Fruit fly (Drosophila melanogaster) whole organism, embryonic: ENCODE results near the gene GramD1B.

Experiments
- Atf6 ChIP-seq: fragments of 200-800 bp; sonication (Bioruptor generic); IDR thresholded peaks from 2 replicates; pipeline ENCODE4 v1.3.6; 2022; ENCODE audit warnings: missing biosample characterization, missing genetic modification characterization
- CG12236 ChIP-seq: fragments of 200-800 bp; sonication (Bioruptor generic); optimal IDR thresholded peaks from 2 replicates; lab custom pipeline; 2016; ENCODE audit warnings: missing biosample characterization, missing genetic modification characterization
- CG1233 ChIP-seq: fragments of 200-800 bp; sonication (Bioruptor generic); optimal IDR thresholded peaks from 4 replicates; lab custom pipeline; 2018; ENCODE audit warnings: missing biosample characterization, mild to moderate bottlenecking, missing genetic modification characterization
- CG12942 ChIP-seq: fragments of 200-800 bp; sonication (Bioruptor generic); optimal IDR thresholded peaks from 3 replicates; lab custom pipeline; 2016; ENCODE audit warnings: missing biosample characterization, missing genetic modification characterization
- CG14441 ChIP-seq: fragments of 200-800 bp; sonication (Bioruptor generic); IDR thresholded peaks from 2 replicates; pipeline ENCODE4 v1.3.6; 2022; ENCODE audit warnings: missing biosample characterization, missing genetic modification characterization
- CG17186 ChIP-seq: fragments of 200-800 bp; sonication (Bioruptor generic); optimal IDR thresholded peaks from 3 replicates; lab custom pipeline; 2017; ENCODE audit warnings: missing biosample characterization, missing genetic modification reagents, missing genetic modification characterization
- CG17612 ChIP-seq: fragments of 200-800 bp; sonication (Bioruptor generic); IDR thresholded peaks from 2 replicates; pipeline ENCODE4 v1.3.6; 2022; ENCODE audit warnings: missing biosample characterization, missing genetic modification characterization
- CG17802 ChIP-seq: fragments of 200-800 bp; sonication (Bioruptor generic); optimal IDR thresholded peaks from 2 replicates; lab custom pipeline; 2018; ENCODE audit warnings: missing biosample characterization, mild to moderate bottlenecking, missing genetic modification characterization, moderate library complexity
- CG18476 ChIP-seq: fragments of 200-800 bp; sonication (Bioruptor generic); optimal IDR thresholded peaks from 2 replicates; lab custom pipeline; 2016; ENCODE audit warnings: missing biosample characterization, mild to moderate bottlenecking, missing genetic modification characterization
- CG33213 ChIP-seq: fragments of 200-800 bp; sonication (Bioruptor generic); optimal IDR thresholded peaks from 3 replicates; lab custom pipeline; 2016; ENCODE audit warnings: missing biosample characterization, missing genetic modification characterization
- CG4617 ChIP-seq: fragments of 200-800 bp; sonication (Bioruptor generic); optimal IDR thresholded peaks from 3 replicates; lab custom pipeline; 2016; ENCODE audit warnings: missing biosample characterization, missing genetic modification characterization, borderline replicate concordance
- CG7745 ChIP-seq: fragments of 200-800 bp; sonication (Bioruptor generic); optimal IDR thresholded peaks from 2 replicates; lab custom pipeline; 2018; ENCODE audit warnings: missing biosample characterization, mild to moderate bottlenecking, missing genetic modification characterization, moderate library complexity
- CG7987 ChIP-seq: fragments of 200-800 bp; sonication (Bioruptor generic); optimal IDR thresholded peaks from 2 replicates; lab custom pipeline; 2018; ENCODE audit warnings: missing biosample characterization, mild to moderate bottlenecking, missing genetic modification characterization, moderate library complexity
- CG8388 ChIP-seq: fragments of 200-800 bp; sonication (Bioruptor generic); optimal IDR thresholded peaks from 2 replicates; lab custom pipeline; 2019; ENCODE audit warnings: missing biosample characterization, mild to moderate bottlenecking, missing genetic modification characterization, moderate library complexity
- CkIIα-i1 ChIP-seq: fragments of 200-800 bp; sonication (Bioruptor generic); IDR thresholded peaks from 2 replicates; pipeline ENCODE4 v1.3.6; 2022; ENCODE audit warnings: missing biosample characterization, missing genetic modification characterization
- Dref ChIP-seq: fragments of 200-800 bp; sonication (Bioruptor generic); IDR thresholded peaks from 2 replicates; pipeline ENCODE4 v1.3.6; 2022; ENCODE audit warnings: missing biosample characterization, missing genetic modification characterization
- HLHmδ ChIP-seq: fragments of 200-800 bp; sonication (Bioruptor generic); optimal IDR thresholded peaks from 2 replicates; lab custom pipeline; 2018; ENCODE audit warnings: missing biosample characterization, mild to moderate bottlenecking, missing genetic modification characterization, moderate library complexity
- Hr78 ChIP-seq, 2 experiments: fragments of 200-800 bp in 1 of 2; fragments of >200 bp in 1 of 2; sonication (Bioruptor generic) in 1 of 2; optimal IDR thresholded peaks; 2 replicates each; lab custom pipeline; 2017 to 2019; ENCODE audit warnings: missing biosample characterization in 2 of 2, missing genetic modification characterization in 2 of 2, mild to moderate bottlenecking in 1 of 2, moderate library complexity in 1 of 2
- Nf-YB ChIP-seq: fragments of 200-800 bp; sonication (Bioruptor generic); optimal IDR thresholded peaks from 3 replicates; lab custom pipeline; 2019; ENCODE audit warnings: missing biosample characterization, mild to moderate bottlenecking, missing genetic modification characterization, moderate library complexity
- PHDP ChIP-seq: fragments of 200-800 bp; sonication (Bioruptor generic); optimal IDR thresholded peaks from 3 replicates; lab custom pipeline; 2018; ENCODE audit warnings: missing biosample characterization, mild to moderate bottlenecking, missing genetic modification characterization, moderate library complexity
- Poxn ChIP-seq: fragments of 200-800 bp; sonication (Bioruptor generic); IDR thresholded peaks from 2 replicates; pipeline ENCODE4 v1.3.6; 2022; ENCODE audit warnings: missing biosample characterization, missing genetic modification characterization
- Sin3A ChIP-seq: fragments of >200 bp; optimal IDR thresholded peaks from 2 replicates; lab custom pipeline; 2018
- Sox100B ChIP-seq: fragments of 200-800 bp; sonication (Bioruptor generic); optimal IDR thresholded peaks from 3 replicates; lab custom pipeline; 2018; ENCODE audit warnings: missing biosample characterization, mild to moderate bottlenecking, missing genetic modification characterization
- Sry-β ChIP-seq: fragments of 200-800 bp; sonication (Bioruptor generic); optimal IDR thresholded peaks from 2 replicates; lab custom pipeline; 2018; ENCODE audit warnings: missing biosample characterization, mild to moderate bottlenecking, missing genetic modification characterization, moderate library complexity
- Stat92E ChIP-seq, 3 experiments: fragments of >200 bp in 2 of 3; fragments of 200-800 bp in 1 of 3; sonication (Bioruptor generic) in 1 of 3; optimal IDR thresholded peaks; 2 replicates each; lab custom pipeline; 2017 to 2019; ENCODE audit warnings: missing biosample characterization in 3 of 3, missing genetic modification characterization in 3 of 3, mild to moderate bottlenecking in 1 of 3, moderate library complexity in 1 of 3
- Usf ChIP-seq: fragments of 200-800 bp; sonication (Bioruptor generic); optimal IDR thresholded peaks from 2 replicates; lab custom pipeline; 2017; ENCODE audit warnings: missing genotype, missing biosample characterization, missing genetic modification characterization
- aop ChIP-seq: fragments of 200-800 bp; sonication (Bioruptor generic); IDR thresholded peaks from 2 replicates; pipeline ENCODE4 v1.3.6; 2022; ENCODE audit warnings: missing biosample characterization, missing genetic modification characterization
- az2 ChIP-seq: fragments of 200-800 bp; sonication (Bioruptor generic); optimal IDR thresholded peaks from 3 replicates; lab custom pipeline; 2016; ENCODE audit warnings: missing biosample characterization, missing genetic modification characterization
- cwo ChIP-seq: fragments of 200-800 bp; sonication (Bioruptor generic); optimal IDR thresholded peaks from 3 replicates; lab custom pipeline; 2017; ENCODE audit warnings: missing biosample characterization, missing genetic modification characterization, mild to moderate bottlenecking, moderate library complexity, missing genetic modification reagents
- disco-r ChIP-seq: fragments of 200-800 bp; sonication (Bioruptor generic); optimal IDR thresholded peaks from 2 replicates; lab custom pipeline; 2016; ENCODE audit warnings: missing biosample characterization, missing genetic modification characterization
- esg ChIP-seq: fragments of 200-800 bp; sonication (Bioruptor generic); conservative IDR thresholded peaks from 2 replicates; pipeline ENCODE4 v1.3.6; 2022; ENCODE audit warnings: missing biosample characterization, missing genetic modification characterization
- ewg ChIP-seq: fragments of 200-800 bp; sonication (Bioruptor generic); optimal IDR thresholded peaks from 3 replicates; lab custom pipeline; 2017; ENCODE audit warnings: mild to moderate bottlenecking, missing biosample characterization, missing genetic modification reagents, missing genetic modification characterization
- fd96Cb ChIP-seq: fragments of 200-800 bp; sonication (Bioruptor generic); optimal IDR thresholded peaks from 2 replicates; lab custom pipeline; 2018; ENCODE audit warnings: missing biosample characterization, mild to moderate bottlenecking, missing genetic modification characterization, moderate library complexity
- jing ChIP-seq: fragments of 200-800 bp; sonication (Bioruptor generic); optimal IDR thresholded peaks from 2 replicates; lab custom pipeline; 2018; ENCODE audit warnings: missing biosample characterization, mild to moderate bottlenecking, missing genetic modification characterization
- mirr ChIP-seq: fragments of 200-800 bp; sonication (Bioruptor generic); optimal IDR thresholded peaks from 3 replicates; lab custom pipeline; 2018; ENCODE audit warnings: missing biosample characterization, mild to moderate bottlenecking, missing genetic modification characterization
- mld ChIP-seq: fragments of 200-800 bp; sonication (Bioruptor generic); IDR thresholded peaks from 3 replicates; pipeline ENCODE4 v1.3.6; 2022; ENCODE audit warnings: missing biosample characterization, missing genetic modification characterization; ENCODE audit not compliant: partially characterized antibody
- nom ChIP-seq: fragments of 200-800 bp; sonication (Bioruptor generic); optimal IDR thresholded peaks from 2 replicates; lab custom pipeline; 2017; ENCODE audit warnings: missing biosample characterization, missing genetic modification characterization, mild to moderate bottlenecking, moderate library complexity, missing genetic modification reagents
- org-1 ChIP-seq: fragments of 200-800 bp; sonication (Bioruptor generic); optimal IDR thresholded peaks from 2 replicates; lab custom pipeline; 2017; ENCODE audit warnings: missing biosample characterization, missing genetic modification characterization
- pb ChIP-seq: fragments of 200-800 bp; sonication (Bioruptor generic); optimal IDR thresholded peaks from 3 replicates; lab custom pipeline; 2016; ENCODE audit warnings: missing biosample characterization, missing genetic modification characterization
- peb ChIP-seq: fragments of 200-800 bp; sonication (Bioruptor generic); IDR thresholded peaks from 2 replicates; pipeline ENCODE4 v1.3.6; 2022; ENCODE audit warnings: missing biosample characterization, missing genetic modification characterization
- ranshi ChIP-seq: fragments of 200-800 bp; sonication (Bioruptor generic); IDR thresholded peaks from 2 replicates; pipeline ENCODE4 v1.3.6; 2022; ENCODE audit warnings: missing biosample characterization, missing genetic modification characterization
- run ChIP-seq: fragments of 200-800 bp; sonication (Bioruptor generic); optimal IDR thresholded peaks from 3 replicates; lab custom pipeline; 2018; ENCODE audit warnings: missing biosample characterization, mild to moderate bottlenecking, missing genetic modification characterization
- sc ChIP-seq, 3 experiments: fragments of >200 bp in 2 of 3; fragments of 200-800 bp in 1 of 3; sonication (Bioruptor generic) in 1 of 3; optimal IDR thresholded peaks; 2 replicates in 2 of 3; 3 replicates in 1 of 3; lab custom pipeline; 2017; ENCODE audit warnings: mild to moderate bottlenecking in 1 of 3, missing biosample characterization in 1 of 3, missing genetic modification characterization in 1 of 3, missing genetic modification reagents in 1 of 3
- scrt ChIP-seq: fragments of 200-800 bp; sonication (Bioruptor generic); optimal IDR thresholded peaks from 2 replicates; lab custom pipeline; 2018; ENCODE audit warnings: missing biosample characterization, mild to moderate bottlenecking, missing genetic modification characterization, moderate library complexity
- sr ChIP-seq: fragments of 200-800 bp; sonication (Bioruptor generic); IDR thresholded peaks from 3 replicates; pipeline ENCODE4 v1.3.6; 2022; ENCODE audit warnings: missing biosample characterization, missing genetic modification characterization
- stc ChIP-seq: fragments of 200-800 bp; sonication (Bioruptor generic); IDR thresholded peaks from 2 replicates; pipeline ENCODE4 v1.3.6; 2022; ENCODE audit warnings: missing biosample characterization, missing genetic modification characterization
- tin ChIP-seq: fragments of 200-800 bp; sonication (Bioruptor generic); optimal IDR thresholded peaks from 3 replicates; lab custom pipeline; 2016; ENCODE audit warnings: missing biosample characterization, missing genetic modification characterization
- tio ChIP-seq: fragments of 200-800 bp; sonication (Bioruptor generic); optimal IDR thresholded peaks from 2 replicates; lab custom pipeline; 2017; ENCODE audit warnings: missing biosample characterization, missing genetic modification characterization, inconsistent platforms
- unpg ChIP-seq: fragments of 200-800 bp; sonication (Bioruptor generic); optimal IDR thresholded peaks from 3 replicates; lab custom pipeline; 2018; ENCODE audit warnings: missing biosample characterization, mild to moderate bottlenecking, missing genetic modification characterization, moderate library complexity

GramD1B gene

DNA sequence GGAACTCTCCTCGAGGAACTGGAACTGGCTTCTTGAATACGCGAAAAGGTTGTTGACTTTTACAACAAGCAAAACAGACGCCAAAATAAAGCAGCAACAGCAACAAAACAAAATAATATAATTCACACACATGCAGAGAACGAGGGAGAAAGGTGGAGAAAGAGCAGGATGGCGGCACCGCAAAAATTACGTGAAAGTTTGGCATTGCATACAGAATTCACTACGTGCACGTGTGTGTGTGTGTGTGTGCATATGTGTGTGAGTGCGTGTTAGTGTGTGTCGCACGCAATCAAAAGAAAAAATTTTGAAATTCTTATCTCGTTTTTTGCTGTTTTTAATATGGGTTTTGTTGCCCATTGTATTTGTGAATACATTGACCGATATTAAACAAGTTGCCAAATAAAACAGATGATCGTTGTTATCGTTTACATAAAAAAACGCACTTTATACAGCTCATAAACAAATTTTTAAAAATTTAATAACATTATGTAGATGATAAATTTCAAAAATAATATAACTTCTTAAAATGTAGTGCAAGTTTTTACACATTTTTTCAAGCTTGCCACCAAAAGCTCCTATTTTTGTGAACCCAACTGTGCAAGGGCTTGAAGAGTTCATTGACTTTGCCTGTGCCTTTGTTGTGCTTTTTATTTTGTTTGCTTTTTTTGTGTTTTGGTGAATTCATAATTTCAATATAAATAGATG lies 31.8 kb downstream of the GramD1B start (continued):
- TF ChIP-seq mirr (no peak), CG12942 (no peak), CG17802 (tag; lab: Kevin White, UChicago) (no peak), peb (GFP tag; lab: Robert Waterston, UW) (no peak), CG7987 (GFP tag; lab: Kevin White, UChicago) (no peak), Stat92E (GFP tag; optimal IDR thresholded peaks at IDR 0.05; lab: Kevin White, UChicago) (no peak), PHDP (tag; lab: Kevin White, UChicago) (peak; percentile 48), disco-r (GFP tag; lab: Kevin White, UChicago) (no peak), jing (GFP tag; lab: Kevin White, UChicago) (no peak), CG12236 (GFP tag; lab: Kevin White, UChicago) (no peak), ewg (GFP tag; lab: Kevin White, UChicago) (no peak), CG7745 (tag; lab: Kevin White, UChicago) (no peak), Sin3A (lab: Kevin White, UChicago) (no peak), Hr78 (GFP tag; optimal IDR thresholded peaks at IDR 0.05; lab: Kevin White, UChicago) (no peak), Sox100B (peak; percentile 2), Usf (GFP tag; lab: Kevin White, UChicago) (no peak), CG14441 (GFP tag; lab: Robert Waterston, UW) (no peak), HLHmδ (GFP tag; lab: Kevin White, UChicago) (no peak), sr (GFP tag; lab: Robert Waterston, UW) (no peak), fd96Cb (tag; lab: Kevin White, UChicago) (peak; percentile 1), tin (GFP tag; lab: Kevin White, UChicago) (no peak), tio (GFP tag; lab: Kevin White, UChicago) (peak; percentile 23), esg (GFP tag; lab: Robert Waterston, UW) (no peak), Sry-β (GFP tag; lab: Kevin White, UChicago) (no peak), sc (optimal IDR thresholded peaks at IDR 0.05; lab: Kevin White, UChicago) (no peak), sc (GFP tag; optimal IDR thresholded peaks at IDR 0.05; lab: Kevin White, UChicago) (no peak), CG17186 (GFP tag; lab: Kevin White, UChicago) (no peak), CkIIα-i1 (no peak), CG33213 (GFP tag; lab: Kevin White, UChicago) (no peak), nom (no peak), Poxn (no peak), CG17612 (GFP tag; lab: Robert Waterston, UW) (no peak), stc (GFP tag; lab: Robert Waterston, UW) (no peak), run (tag; lab: Kevin White, UChicago) (no peak), CG4617 (GFP tag; lab: Kevin White, UChicago) (no peak), az2 (GFP tag; lab: Kevin White, UChicago) (peak; percentile 32), org-1 (GFP tag; lab: Kevin White, UChicago) (no peak), Nf-YB (GFP tag; lab: Kevin White, UChicago) (no peak), CG8388 (no peak), unpg (peak; percentile 44), CG18476 (no peak), cwo (GFP tag; lab: Kevin White, UChicago) (no peak), ranshi (no peak), Atf6 (GFP tag; lab: Robert Waterston, UW) (no peak), aop (GFP tag; lab: Robert Waterston, UW) (no peak), mld (no peak), scrt (GFP tag; lab: Kevin White, UChicago) (no peak), pb (no peak), Dref (GFP tag; lab: Robert Waterston, UW) (no peak), CG1233 (GFP tag; lab: Kevin White, UChicago) (no peak)
